Fruit fly (Drosophila melanogaster) whole organism, embryonic: ENCODE data around the gene CG4328.
A peak's percentile ranks its signal among the peaks of the same experiment; 100 is the strongest.

Experiments
- Atf6 ChIP-seq: fragments of 200-800 bp; sonication (Bioruptor generic); IDR thresholded peaks from 2 replicates; pipeline ENCODE4 v1.3.6; 2022; ENCODE audit warnings: missing biosample characterization, missing genetic modification characterization
- BtbVII ChIP-seq: fragments of 200-800 bp; sonication (Bioruptor generic); optimal IDR thresholded peaks from 3 replicates; lab custom pipeline; 2017; ENCODE audit warnings: missing biosample characterization, mild to moderate bottlenecking, missing genetic modification characterization
- CG12104 ChIP-seq: fragments of 200-800 bp; sonication (Bioruptor generic); optimal IDR thresholded peaks from 3 replicates; lab custom pipeline; 2016; ENCODE audit warnings: missing biosample characterization, missing genetic modification characterization
- CG12155 ChIP-seq: fragments of 200-800 bp; sonication (Bioruptor generic); optimal IDR thresholded peaks from 3 replicates; lab custom pipeline; 2016; ENCODE audit warnings: missing biosample characterization, missing genetic modification characterization
- CG12769 ChIP-seq: fragments of 200-800 bp; sonication (Bioruptor generic); optimal IDR thresholded peaks from 2 replicates; lab custom pipeline; 2019; ENCODE audit warnings: missing biosample characterization, mild to moderate bottlenecking, missing genetic modification characterization, moderate library complexity
- CG12942 ChIP-seq: fragments of 200-800 bp; sonication (Bioruptor generic); optimal IDR thresholded peaks from 3 replicates; lab custom pipeline; 2016; ENCODE audit warnings: missing biosample characterization, missing genetic modification characterization
- CG15696 ChIP-seq: fragments of 200-800 bp; sonication (Bioruptor generic); optimal IDR thresholded peaks from 2 replicates; lab custom pipeline; 2019; ENCODE audit warnings: missing biosample characterization, mild to moderate bottlenecking, missing genetic modification characterization, moderate library complexity
- CG1602 ChIP-seq: fragments of 200-800 bp; sonication (Bioruptor generic); optimal IDR thresholded peaks from 3 replicates; lab custom pipeline; 2016; ENCODE audit warnings: missing biosample characterization, missing genetic modification characterization
- CG17186 ChIP-seq: fragments of 200-800 bp; sonication (Bioruptor generic); optimal IDR thresholded peaks from 3 replicates; lab custom pipeline; 2017; ENCODE audit warnings: missing biosample characterization, missing genetic modification reagents, missing genetic modification characterization
- CG17385 ChIP-seq: fragments of 200-800 bp; sonication (Bioruptor generic); optimal IDR thresholded peaks from 3 replicates; lab custom pipeline; 2018; ENCODE audit warnings: missing biosample characterization, mild to moderate bottlenecking, missing genetic modification characterization
- CG1832 ChIP-seq: fragments of 200-800 bp; sonication (Bioruptor generic); optimal IDR thresholded peaks from 2 replicates; lab custom pipeline; 2017; ENCODE audit warnings: missing biosample characterization, mild to moderate bottlenecking, missing genetic modification characterization, inconsistent platforms
- CG30020 ChIP-seq: fragments of 200-800 bp; optimal IDR thresholded peaks from 2 replicates; lab custom pipeline; 2019; ENCODE audit warnings: missing biosample characterization, mild to moderate bottlenecking, missing genetic modification characterization, moderate library complexity
- CG4282 ChIP-seq: fragments of 200-800 bp; sonication (Bioruptor generic); optimal IDR thresholded peaks from 2 replicates; lab custom pipeline; 2016; ENCODE audit warnings: missing biosample characterization, missing genetic modification characterization
- CG4730 ChIP-seq: fragments of 200-800 bp; sonication (Bioruptor generic); IDR thresholded peaks from 2 replicates; pipeline ENCODE4 v1.3.6; 2022; ENCODE audit warnings: missing biosample characterization, missing genetic modification characterization
- CG4820 ChIP-seq: fragments of 200-800 bp; sonication (Bioruptor generic); optimal IDR thresholded peaks from 3 replicates; lab custom pipeline; 2016; ENCODE audit warnings: missing biosample characterization, missing genetic modification characterization
- CG7271 ChIP-seq: fragments of 200-800 bp; sonication (Bioruptor generic); optimal IDR thresholded peaks from 2 replicates; lab custom pipeline; 2018; ENCODE audit warnings: missing biosample characterization, mild to moderate bottlenecking, missing genetic modification characterization, moderate library complexity
- CG7745 ChIP-seq: fragments of 200-800 bp; sonication (Bioruptor generic); optimal IDR thresholded peaks from 2 replicates; lab custom pipeline; 2018; ENCODE audit warnings: missing biosample characterization, mild to moderate bottlenecking, missing genetic modification characterization, moderate library complexity
- CG8478 ChIP-seq: fragments of >200 bp; optimal IDR thresholded peaks from 2 replicates; lab custom pipeline; 2018
- CG9215 ChIP-seq: fragments of 200-800 bp; sonication (Bioruptor generic); IDR thresholded peaks from 2 replicates; pipeline ENCODE4 v1.3.6; 2022; ENCODE audit warnings: missing biosample characterization, missing genetic modification characterization
- CG9609 ChIP-seq: fragments of 200-800 bp; sonication (Bioruptor generic); optimal IDR thresholded peaks from 3 replicates; lab custom pipeline; 2016; ENCODE audit warnings: missing biosample characterization, missing genetic modification characterization
- CkIIα-i1 ChIP-seq: fragments of 200-800 bp; sonication (Bioruptor generic); IDR thresholded peaks from 2 replicates; pipeline ENCODE4 v1.3.6; 2022; ENCODE audit warnings: missing biosample characterization, missing genetic modification characterization
- D19B ChIP-seq: fragments of 200-800 bp; sonication (Bioruptor generic); optimal IDR thresholded peaks from 2 replicates; lab custom pipeline; 2017; ENCODE audit warnings: missing biosample characterization, mild to moderate bottlenecking, missing genetic modification characterization
- Dref ChIP-seq: fragments of 200-800 bp; sonication (Bioruptor generic); IDR thresholded peaks from 2 replicates; pipeline ENCODE4 v1.3.6; 2022; ENCODE audit warnings: missing biosample characterization, missing genetic modification characterization
- ERR ChIP-seq: fragments of 200-800 bp; sonication (Bioruptor generic); optimal IDR thresholded peaks from 2 replicates; lab custom pipeline; 2016; ENCODE audit warnings: missing biosample characterization, missing genetic modification characterization
- Elba2 ChIP-seq: fragments of 200-800 bp; sonication (Bioruptor generic); optimal IDR thresholded peaks from 3 replicates; lab custom pipeline; 2016; ENCODE audit warnings: missing biosample characterization, missing genetic modification characterization
- Ets65A ChIP-seq: fragments of 200-800 bp; sonication (Bioruptor generic); peaks from one replicate; lab custom pipeline; 2016; ENCODE audit warnings: missing biosample characterization, missing genetic modification characterization
- Gsc ChIP-seq: fragments of 200-800 bp; sonication (Bioruptor generic); IDR thresholded peaks from 2 replicates; pipeline ENCODE4 v1.3.6; 2022; ENCODE audit warnings: missing biosample characterization, missing genetic modification characterization
- Gug ChIP-seq: fragments of 200-800 bp; sonication (Bioruptor generic); IDR thresholded peaks from 4 replicates; pipeline ENCODE4 v1.3.6; 2022; ENCODE audit warnings: missing biosample characterization, missing genetic modification characterization
- Hmx ChIP-seq: fragments of 200-800 bp; sonication (Bioruptor generic); optimal IDR thresholded peaks from 2 replicates; lab custom pipeline; 2016; ENCODE audit warnings: missing biosample characterization, missing genetic modification characterization
- Hr51 ChIP-seq, 2 experiments: fragments of 200-800 bp; sonication (Bioruptor generic); optimal IDR thresholded peaks; 2 replicates in 1 of 2; 3 replicates in 1 of 2; lab custom pipeline; 2016 to 2018; ENCODE audit warnings: missing biosample characterization in 2 of 2, missing genetic modification characterization in 2 of 2, mild to moderate bottlenecking in 1 of 2, moderate library complexity in 1 of 2
- Hr78 ChIP-seq, 2 experiments: fragments of 200-800 bp in 1 of 2; fragments of >200 bp in 1 of 2; sonication (Bioruptor generic) in 1 of 2; optimal IDR thresholded peaks; 2 replicates each; lab custom pipeline; 2017 to 2019; ENCODE audit warnings: missing biosample characterization in 2 of 2, missing genetic modification characterization in 2 of 2, mild to moderate bottlenecking in 1 of 2, moderate library complexity in 1 of 2
- Hsf ChIP-seq: fragments of 200-800 bp; sonication (Bioruptor generic); optimal IDR thresholded peaks from 3 replicates; lab custom pipeline; 2016; ENCODE audit warnings: missing biosample characterization, missing genetic modification characterization
- Nf-YA ChIP-seq: fragments of 200-800 bp; sonication (Bioruptor generic); IDR thresholded peaks from 2 replicates; pipeline ENCODE4 v1.3.6; 2022; ENCODE audit warnings: missing biosample characterization, missing genetic modification characterization
- PHDP ChIP-seq: fragments of 200-800 bp; sonication (Bioruptor generic); optimal IDR thresholded peaks from 3 replicates; lab custom pipeline; 2018; ENCODE audit warnings: missing biosample characterization, mild to moderate bottlenecking, missing genetic modification characterization, moderate library complexity
- Rfx ChIP-seq: fragments of 200-800 bp; sonication (Bioruptor generic); IDR thresholded peaks from 2 replicates; pipeline ENCODE4 v1.3.6; 2022; ENCODE audit warnings: missing biosample characterization, missing genetic modification characterization
- Sox102F ChIP-seq: fragments of 200-800 bp; sonication (Bioruptor generic); optimal IDR thresholded peaks from 2 replicates; lab custom pipeline; 2018; ENCODE audit warnings: missing biosample characterization, mild to moderate bottlenecking, missing genetic modification characterization, moderate library complexity
- Tbp ChIP-seq: fragments of >200 bp; optimal IDR thresholded peaks from 2 replicates; lab custom pipeline; 2018; ENCODE audit warnings: missing biosample characterization, missing genetic modification characterization
- bab2 ChIP-seq: fragments of 200-800 bp; sonication (Bioruptor generic); optimal IDR thresholded peaks from 2 replicates; lab custom pipeline; 2016; ENCODE audit warnings: missing biosample characterization, missing genetic modification characterization
- cg ChIP-seq: fragments of 200-800 bp; sonication (Bioruptor generic); optimal IDR thresholded peaks from 3 replicates; lab custom pipeline; 2019; ENCODE audit warnings: missing biosample characterization, mild to moderate bottlenecking, missing genetic modification characterization, moderate library complexity
- ci ChIP-seq: fragments of 200-800 bp; sonication (Bioruptor generic); IDR thresholded peaks from 3 replicates; pipeline ENCODE4 v1.3.6; 2022; ENCODE audit warnings: missing biosample characterization, missing genetic modification characterization
- dm ChIP-seq: fragments of 200-800 bp; sonication (Bioruptor generic); optimal IDR thresholded peaks from 3 replicates; lab custom pipeline; 2016; ENCODE audit warnings: missing biosample characterization, missing genetic modification characterization
- dmrt99B ChIP-seq: fragments of 200-800 bp; sonication (Bioruptor generic); optimal IDR thresholded peaks from 2 replicates; lab custom pipeline; 2018; ENCODE audit warnings: missing biosample characterization, mild to moderate bottlenecking, missing genetic modification characterization, moderate library complexity
- fd3F ChIP-seq: fragments of 200-800 bp; sonication (Bioruptor generic); optimal IDR thresholded peaks from 2 replicates; lab custom pipeline; 2018; ENCODE audit warnings: missing biosample characterization, mild to moderate bottlenecking, missing genetic modification characterization, moderate library complexity
- gce ChIP-seq: fragments of 200-800 bp; sonication (Bioruptor generic); IDR thresholded peaks from 3 replicates; pipeline ENCODE4 v1.3.6; 2022; ENCODE audit warnings: missing biosample characterization, missing genetic modification characterization
- gcm2 ChIP-seq: fragments of 200-800 bp; sonication (Bioruptor generic); optimal IDR thresholded peaks from 2 replicates; lab custom pipeline; 2016; ENCODE audit warnings: missing biosample characterization, missing genetic modification characterization
- insv ChIP-seq, 2 experiments: fragments of 200-800 bp; sonication (Bioruptor generic); optimal IDR thresholded peaks; 3 replicates each; lab custom pipeline; 2016 to 2018; ENCODE audit warnings: missing biosample characterization in 2 of 2, missing genetic modification characterization in 2 of 2
- oc ChIP-seq: fragments of 200-800 bp; sonication (Bioruptor generic); optimal IDR thresholded peaks from 2 replicates; lab custom pipeline; 2018; ENCODE audit warnings: missing biosample characterization, mild to moderate bottlenecking, missing genetic modification characterization, moderate library complexity
- slou ChIP-seq: fragments of 200-800 bp; sonication (Bioruptor generic); optimal IDR thresholded peaks from 3 replicates; lab custom pipeline; 2016; ENCODE audit warnings: missing biosample characterization, missing genetic modification characterization
- sr ChIP-seq: fragments of 200-800 bp; sonication (Bioruptor generic); IDR thresholded peaks from 3 replicates; pipeline ENCODE4 v1.3.6; 2022; ENCODE audit warnings: missing biosample characterization, missing genetic modification characterization
- sug ChIP-seq: fragments of 200-800 bp; optimal IDR thresholded peaks from 2 replicates; lab custom pipeline; 2019; ENCODE audit warnings: missing biosample characterization, mild to moderate bottlenecking, missing genetic modification characterization, moderate library complexity
- twi ChIP-seq: fragments of 200-800 bp; optimal IDR thresholded peaks from 2 replicates; lab custom pipeline; 2019; ENCODE audit warnings: missing biosample characterization, mild to moderate bottlenecking, missing genetic modification characterization, moderate library complexity
- vnd ChIP-seq: fragments of 200-800 bp; sonication (Bioruptor generic); IDR thresholded peaks from 3 replicates; pipeline ENCODE4 v1.3.6; 2022; ENCODE audit warnings: missing biosample characterization, missing genetic modification characterization; ENCODE audit not compliant: partially characterized antibody
- vvl ChIP-seq: fragments of 200-800 bp; sonication (Bioruptor generic); IDR thresholded peaks from 2 replicates; pipeline ENCODE4 v1.3.6; 2022; ENCODE audit warnings: missing biosample characterization, missing genetic modification characterization
- z ChIP-seq: fragments of 200-800 bp; sonication (Bioruptor generic); IDR thresholded peaks from 3 replicates; pipeline ENCODE4 v1.3.6; 2022; ENCODE audit warnings: missing biosample characterization, missing genetic modification characterization

Gene CG4328

DNA sequence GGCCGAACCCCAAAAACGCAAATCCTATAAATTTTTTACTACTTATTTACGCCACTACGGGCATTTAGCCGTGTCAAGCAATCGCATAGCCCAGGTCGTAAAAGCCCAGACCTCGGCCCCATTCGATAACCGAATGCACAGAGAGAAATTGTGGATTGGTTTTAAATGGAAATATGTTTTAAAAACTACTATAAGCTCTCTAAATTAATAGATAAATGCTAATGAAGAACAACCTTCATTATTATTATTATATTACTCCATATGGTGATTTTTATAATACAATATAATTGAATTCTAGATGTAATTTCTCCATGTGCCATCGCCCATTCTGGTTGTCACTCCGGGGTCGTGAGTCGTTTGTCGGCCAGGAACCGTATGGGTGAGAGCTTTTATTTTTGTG, 10.0 kb upstream of the CG4328 start (continued):
- TF ChIP-seq Rfx (GFP tag; lab: Robert Waterston, UW) (no peak), CG15696 (tag; lab: Kevin White, UChicago) (no peak), sr (no peak), CG8478 (lab: Kevin White, UChicago) (no peak), CG12155 (no peak), vnd (GFP tag; lab: Robert Waterston, UW) (no peak), BtbVII (no peak), CG12104 (GFP tag; lab: Kevin White, UChicago) (no peak), dm (GFP tag; lab: Kevin White, UChicago) (no peak), CG17385 (GFP tag; lab: Kevin White, UChicago) (peak; percentile 12), gce (no peak), CG4730 (GFP tag; lab: Robert Waterston, UW) (no peak), sug (no peak), CG1832 (no peak), CG7271 (tag; lab: Kevin White, UChicago) (no peak), ERR (no peak), CkIIα-i1 (no peak), vvl (GFP tag; lab: Robert Waterston, UW) (0 out of 2 replicates have a peak, but pooled peaks have one; percentile 6), Nf-YA (GFP tag; lab: Robert Waterston, UW) (no peak), CG9215 (GFP tag; lab: Robert Waterston, UW) (no peak), CG4282 (GFP tag; lab: Kevin White, UChicago) (no peak), PHDP (peak; percentile 36), CG30020 (no peak), Hsf (no peak)

dm6 chr3L:12298092-12298491, 2.2 kb upstream of the CG4328 start:
- TF ChIP-seq D19B (GFP tag; lab: Kevin White, UChicago), result no peak
- no peak for TF ChIP-seq CG4820 (GFP tag; lab: Kevin White, UChicago)
- 0 out of 3 replicates have a peak, but pooled peaks have one; percentile 49 for TF ChIP-seq ci (GFP tag; lab: Robert Waterston, UW)
- no peak for TF ChIP-seq Ets65A (GFP tag; lab: Kevin White, UChicago)
- TF ChIP-seq insv (GFP tag; optimal IDR thresholded peaks at IDR 0.05; lab: Kevin White, UChicago), result no peak
- TF ChIP-seq CG1602 (GFP tag; lab: Kevin White, UChicago), result no peak
- no peak for TF ChIP-seq Hmx
- no peak for TF ChIP-seq Tbp (GFP tag; lab: Kevin White, UChicago)
- no peak for TF ChIP-seq Sox102F (GFP tag; lab: Kevin White, UChicago)
- peak in 1 of 2 experiments; percentile 67 for TF ChIP-seq Hr78 (GFP tag; optimal IDR thresholded peaks at IDR 0.05; lab: Kevin White, UChicago)
- TF ChIP-seq slou (GFP tag; lab: Kevin White, UChicago), result no peak
- no peak for TF ChIP-seq dmrt99B (tag; lab: Kevin White, UChicago)
- no peak for TF ChIP-seq CG12769 (tag; lab: Kevin White, UChicago)
- TF ChIP-seq Dref (GFP tag; lab: Robert Waterston, UW), result 0 out of 2 replicates have a peak, but pooled peaks have one; percentile 19
- peak; percentile 12 for TF ChIP-seq CG7745 (tag; lab: Kevin White, UChicago)
- no peak for TF ChIP-seq CG12942 (GFP tag; lab: Kevin White, UChicago)
- TF ChIP-seq Hr51 (GFP tag; optimal IDR thresholded peaks at IDR 0.05; lab: Kevin White, UChicago), result no peak
- no peak for TF ChIP-seq bab2 (GFP tag; lab: Kevin White, UChicago)
- TF ChIP-seq cg (GFP tag; lab: Kevin White, UChicago), result peak; percentile 68
- no peak for TF ChIP-seq oc
- no peak for TF ChIP-seq z (GFP tag; lab: Robert Waterston, UW)
- TF ChIP-seq twi (tag; lab: Kevin White, UChicago), result peak; percentile 35
- no peak for TF ChIP-seq CG9609
- no peak for TF ChIP-seq fd3F
- no peak for TF ChIP-seq CG17186 (GFP tag; lab: Kevin White, UChicago)
- TF ChIP-seq Gug, result no peak
- no peak for TF ChIP-seq Elba2
- TF ChIP-seq gcm2 (GFP tag; lab: Kevin White, UChicago), result no peak
- TF ChIP-seq Gsc (GFP tag; lab: Robert Waterston, UW), result no peak
- no peak for TF ChIP-seq Atf6
